Worm (Caenorhabditis elegans) whole organism, L3 larva: ENCODE data around the gene F26D2.13.

Source experiments
- elt-2 ChIP-seq: sonication (generic microtip); optimal IDR thresholded peaks from 2 replicates; lab custom pipeline; 2016; ENCODE audit warnings: missing genetic modification reagents, mild to moderate bottlenecking, missing genetic modification characterization, missing compliant biosample characterization
- fos-1 ChIP-seq: fragments of 150-350 bp; optimal IDR thresholded peaks from 2 replicates; lab custom pipeline; 2014; ENCODE audit warnings: missing biosample characterization, missing genetic modification characterization
- nhr-237 ChIP-seq: fragments of 150-350 bp; optimal IDR thresholded peaks from 2 replicates; lab custom pipeline; 2014; ENCODE audit warnings: missing biosample characterization, missing genetic modification characterization
- unc-62 ChIP-seq: fragments of 150-350 bp; sonication (generic microtip); optimal IDR thresholded peaks from 4 replicates; lab custom pipeline; 2014; ENCODE audit warnings: missing biosample characterization, missing genetic modification reagents, missing genetic modification characterization
- ztf-11 ChIP-seq: fragments of 150-350 bp; optimal IDR thresholded peaks from 2 replicates; lab custom pipeline; 2014; ENCODE audit warnings: missing biosample characterization, missing genetic modification characterization

DNA sequence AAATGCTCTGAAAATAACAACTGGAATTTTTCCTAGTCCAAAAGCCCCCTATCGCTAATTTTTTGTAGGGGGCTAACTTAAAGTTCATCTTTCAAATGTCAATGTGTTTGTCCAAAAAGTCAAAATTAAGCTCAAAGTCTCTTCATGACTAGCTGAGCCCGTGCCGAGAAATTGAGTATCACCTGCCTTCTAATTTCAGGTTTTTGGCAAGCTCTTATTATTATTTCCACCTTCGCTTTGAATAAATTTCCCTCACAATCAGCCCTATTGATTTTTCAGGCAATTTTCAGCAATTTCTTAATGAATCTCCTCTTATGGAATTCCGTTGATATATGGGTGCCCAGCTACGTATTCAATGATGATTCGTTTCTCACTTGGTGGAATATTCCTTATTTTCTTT, 36.0 kb downstream of the F26D2.13 start, which contains the start of gene sre-36:
- no peak for TF ChIP-seq elt-2 (tag; lab: Kevin White, UChicago)
- no peak for TF ChIP-seq unc-62 (GFP tag; lab: Kevin White, UChicago)
- TF ChIP-seq nhr-237 (tag; lab: Kevin White, UChicago), result no peak
- TF ChIP-seq fos-1, result no peak
- TF ChIP-seq ztf-11 (tag; lab: Kevin White, UChicago), result no peak
